2 fruit fly cellular contexts compared by ENCODE assay signal in the genomic region with DNA sequence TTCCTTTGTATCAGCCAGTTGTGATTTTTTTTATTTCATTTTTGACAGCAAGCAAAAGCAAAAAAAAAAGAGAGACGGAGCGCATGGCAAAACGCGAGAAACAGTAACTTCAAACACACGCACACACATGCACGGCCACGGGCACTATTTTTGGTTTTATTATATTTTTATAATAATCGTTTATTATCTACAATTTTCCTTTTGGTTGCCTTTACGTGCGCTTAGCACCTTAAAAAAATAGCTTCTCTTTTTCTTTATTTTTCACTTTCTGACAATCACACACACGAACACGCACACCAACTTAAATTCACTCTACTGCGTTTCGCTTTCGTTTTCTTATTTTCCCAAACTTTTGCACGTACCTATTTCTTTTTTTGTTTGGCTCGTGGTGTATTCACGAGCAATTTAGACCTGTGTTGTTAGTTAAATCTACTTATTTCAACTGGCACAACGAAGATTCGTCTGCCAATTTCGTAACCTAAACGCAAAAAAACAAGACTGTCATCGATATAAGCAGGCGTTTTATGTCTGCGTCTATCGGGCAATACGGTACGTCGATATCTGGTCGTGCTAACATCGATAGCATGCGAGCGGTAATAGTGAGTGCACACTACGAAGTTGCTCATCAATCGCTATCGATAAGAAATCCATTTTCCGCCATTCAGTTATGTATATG.
TF ChIP-seq lines count a peak whose summit lies in the region.

A gene (minus strand): TSS at position 532 of the 676 bp plus-strand sequence.

TF ChIP-seq in whole organism, embryonic, 481 proteins besides CTCF, POLR2A, EP300 and RAD21 (continued from another document and continues in another):
- TF ChIP-seq CG13123 (GFP tag; optimal IDR thresholded peaks at IDR 0.05; lab: Kevin White, UChicago) (peak; percentile 39), Nf-YA (GFP tag; IDR thresholded peaks at IDR 0.05; lab: Robert Waterston, UW) (no peak), CG6272 (GFP tag; IDR thresholded peaks at IDR 0.05; lab: Robert Waterston, UW) (no peak), CG13894 (tag; optimal IDR thresholded peaks at IDR 0.05; lab: Kevin White, UChicago) (peak; percentile 45), rib (GFP tag; IDR thresholded peaks at IDR 0.05; lab: Robert Waterston, UW) (no peak), abd-A (tag; optimal IDR thresholded peaks at IDR 0.05; lab: Kevin White, UChicago) (no peak), CG18599 (GFP tag; optimal IDR thresholded peaks at IDR 0.05; lab: Kevin White, UChicago) (no peak), BEAF-32 (GFP tag; optimal IDR thresholded peaks at IDR 0.05; lab: Kevin White, UChicago) (peak; percentile 90), HLH3B (GFP tag; IDR thresholded peaks at IDR 0.05; lab: Robert Waterston, UW) (no peak), Rfx (GFP tag; IDR thresholded peaks at IDR 0.05; lab: Robert Waterston, UW) (0 out of 2 replicates have a peak, but pooled peaks have one; percentile 38), CG15269 (tag; optimal IDR thresholded peaks at IDR 0.05; lab: Kevin White, UChicago) (no peak), CG15479 (GFP tag; optimal IDR thresholded peaks at IDR 0.05; lab: Kevin White, UChicago) (no peak), D19B (GFP tag; optimal IDR thresholded peaks at IDR 0.05; lab: Kevin White, UChicago) (no peak), CG11247 (GFP tag; IDR thresholded peaks at IDR 0.05; lab: Robert Waterston, UW) (no peak), CG2712 (tag; optimal IDR thresholded peaks at IDR 0.05; lab: Kevin White, UChicago) (peak; percentile 23), disco-r (GFP tag; optimal IDR thresholded peaks at IDR 0.05; lab: Kevin White, UChicago) (no peak), CG11560 (tag; IDR thresholded peaks at IDR 0.05; lab: Robert Waterston, UW) (no peak), CG10462 (GFP tag; optimal IDR thresholded peaks at IDR 0.05; lab: Kevin White, UChicago) (no peak), MBD-R2 (GFP tag; IDR thresholded peaks at IDR 0.05; lab: Robert Waterston, UW) (peak; percentile 56), CG18764 (GFP tag; optimal IDR thresholded peaks at IDR 0.05; lab: Kevin White, UChicago) (peak; percentile 99), slou (GFP tag; optimal IDR thresholded peaks at IDR 0.05; lab: Kevin White, UChicago) (no peak), eve (GFP tag; optimal IDR thresholded peaks at IDR 0.05; lab: Kevin White, UChicago) (peak in 1 of 2 experiments; percentile 44), CG13624 (GFP tag; optimal IDR thresholded peaks at IDR 0.05; lab: Kevin White, UChicago) (peak; percentile 64), Dbx (GFP tag; IDR thresholded peaks at IDR 0.05; lab: Robert Waterston, UW) (0 out of 3 replicates have a peak, but pooled peaks have one; percentile 14), jing (GFP tag; optimal IDR thresholded peaks at IDR 0.05; lab: Kevin White, UChicago) (no peak), CG18011 (GFP tag; optimal IDR thresholded peaks at IDR 0.05; lab: Kevin White, UChicago) (peak; percentile 5), CG1792 (GFP tag; optimal IDR thresholded peaks at IDR 0.05; lab: Kevin White, UChicago) (peak; percentile 34), CG7963 (GFP tag; IDR thresholded peaks at IDR 0.05; lab: Robert Waterston, UW; ENCODE audit: partially characterized antibody) (peak; percentile 97), vvl (GFP tag; IDR thresholded peaks at IDR 0.05; lab: Robert Waterston, UW) (peak; percentile 78; the same call in 1 of the 2 replicates), twi (tag; optimal IDR thresholded peaks at IDR 0.05; lab: Kevin White, UChicago) (no peak), sc (optimal IDR thresholded peaks at IDR 0.05; lab: Kevin White, UChicago) (no peak), sc (GFP tag; optimal IDR thresholded peaks at IDR 0.05; lab: Kevin White, UChicago) (no peak), CG3163 (GFP tag; optimal IDR thresholded peaks at IDR 0.05; lab: Kevin White, UChicago) (peak; percentile 3), CG16813 (GFP tag; IDR thresholded peaks at IDR 0.05; lab: Robert Waterston, UW; ENCODE audit: partially characterized antibody) (peak; percentile 95), CG15073 (GFP tag; optimal IDR thresholded peaks at IDR 0.05; lab: Kevin White, UChicago) (no peak), CG10267 (tag; optimal IDR thresholded peaks at IDR 0.05; lab: Kevin White, UChicago) (peak; percentile 51), Hsf (GFP tag; optimal IDR thresholded peaks at IDR 0.05; lab: Kevin White, UChicago) (peak; percentile 15), CG6791 (GFP tag; IDR thresholded peaks at IDR 0.05; lab: Robert Waterston, UW; ENCODE audit: partially characterized antibody) (peak; percentile 99), Lpt (GFP tag; optimal IDR thresholded peaks at IDR 0.05; lab: Kevin White, UChicago) (no peak), CG17186 (GFP tag; optimal IDR thresholded peaks at IDR 0.05; lab: Kevin White, UChicago) (peak; percentile 51), CG11695 (GFP tag; IDR thresholded peaks at IDR 0.05; lab: Robert Waterston, UW) (no peak), cato (GFP tag; optimal IDR thresholded peaks at IDR 0.05; lab: Kevin White, UChicago; ENCODE audit: borderline replicate concordance) (no peak), Ets97D (GFP tag; optimal IDR thresholded peaks at IDR 0.05; lab: Kevin White, UChicago) (peak; percentile 86), CG13287 (GFP tag; IDR thresholded peaks at IDR 0.05; lab: Robert Waterston, UW; ENCODE audit: partially characterized antibody) (peak; percentile 91), CG15011 (GFP tag; optimal IDR thresholded peaks at IDR 0.05; lab: Kevin White, UChicago) (no peak), CG42726 (GFP tag; IDR thresholded peaks at IDR 0.05; lab: Robert Waterston, UW; ENCODE audit: partially characterized antibody) (peak; percentile 95), zen (tag; optimal IDR thresholded peaks at IDR 0.05; lab: Kevin White, UChicago) (peak; percentile 65), CG9932 (GFP tag; IDR thresholded peaks at IDR 0.05; lab: Robert Waterston, UW) (peak; percentile 47; the same call in 1 of the 2 replicates), ac (GFP tag; optimal IDR thresholded peaks at IDR 0.05; lab: Kevin White, UChicago) (no peak), vnd (GFP tag; IDR thresholded peaks at IDR 0.05; lab: Robert Waterston, UW; ENCODE audit: partially characterized antibody) (peak; percentile 94), CG8388 (GFP tag; optimal IDR thresholded peaks at IDR 0.05; lab: Kevin White, UChicago) (no peak), al (GFP tag; IDR thresholded peaks at IDR 0.05; lab: Robert Waterston, UW) (no peak), bsh (GFP tag; optimal IDR thresholded peaks at IDR 0.05; lab: Kevin White, UChicago) (peak in 1 of 2 experiments; percentile 85), gsb-n (tag; optimal IDR thresholded peaks at IDR 0.05; lab: Kevin White, UChicago) (peak; percentile 34), Dll (GFP tag; IDR thresholded peaks at IDR 0.05; lab: Robert Waterston, UW; ENCODE audit: partially characterized antibody) (peak; percentile 85), unpg (GFP tag; optimal IDR thresholded peaks at IDR 0.05; lab: Kevin White, UChicago) (no peak), Dek (tag; optimal IDR thresholded peaks at IDR 0.05; lab: Kevin White, UChicago) (no peak), tup (GFP tag; optimal IDR thresholded peaks at IDR 0.05; lab: Kevin White, UChicago) (no peak), Abd-B (GFP tag; optimal IDR thresholded peaks at IDR 0.05; lab: Kevin White, UChicago) (peak; percentile 65), H2.0 (GFP tag; IDR thresholded peaks at IDR 0.05; lab: Robert Waterston, UW) (no peak)

TF ChIP-seq in whole organism, prepupa, 60 proteins besides CTCF, POLR2A, EP300 and RAD21 (continued from another document):
- peak; percentile 20; the same call in 1 of the 2 replicates for TF ChIP-seq CG11294 (GFP tag; IDR thresholded peaks at IDR 0.05; lab: Robert Waterston, UW)
- TF ChIP-seq salr (GFP tag; optimal IDR thresholded peaks at IDR 0.05; lab: Kevin White, UChicago): peak; percentile 19 to 75
- TF ChIP-seq OdsH (GFP tag; optimal IDR thresholded peaks at IDR 0.05; lab: Kevin White, UChicago): no peak
- TF ChIP-seq CG9139 (GFP tag; optimal IDR thresholded peaks at IDR 0.05; lab: Kevin White, UChicago): peak; percentile 94
- peak; percentile 92 for TF ChIP-seq CG6808 (GFP tag; optimal IDR thresholded peaks at IDR 0.05; lab: Kevin White, UChicago)
- peak; percentile 18 for TF ChIP-seq topi (GFP tag; optimal IDR thresholded peaks at IDR 0.05; lab: Kevin White, UChicago)
- no peak for TF ChIP-seq Sox15 (GFP tag; optimal IDR thresholded peaks at IDR 0.05; lab: Kevin White, UChicago)
- TF ChIP-seq CG6854 (GFP tag; optimal IDR thresholded peaks at IDR 0.05; lab: Kevin White, UChicago): peak; percentile 71
- TF ChIP-seq CG3032 (tag; optimal IDR thresholded peaks at IDR 0.05; lab: Kevin White, UChicago): peak; percentile 44
- peak; percentile 27 for TF ChIP-seq fd85E (GFP tag; optimal IDR thresholded peaks at IDR 0.05; lab: Kevin White, UChicago)
- TF ChIP-seq Lpt (GFP tag; optimal IDR thresholded peaks at IDR 0.05; lab: Kevin White, UChicago): peak; percentile 2
- peak; percentile 72 for TF ChIP-seq Eip78C (GFP tag; lab: Kevin White, UChicago)
TF ChIP-seq in whole organism, prepupa: peak in this region for 39.
